Worm (Caenorhabditis elegans) whole organism, L4/young adult: ENCODE data around the gene snr-5.

Source experiments
- dao-5 ChIP-seq: sonication (generic microtip); optimal IDR thresholded peaks from 2 replicates; lab custom pipeline; 2016; ENCODE audit warnings: missing genotype, missing genetic modification characterization, moderate library complexity, missing compliant biosample characterization
- him-1 ChIP-seq: sonication (generic microtip); optimal IDR thresholded peaks from 2 replicates; lab custom pipeline; 2016; ENCODE audit warnings: missing genotype, missing genetic modification reagents, missing genetic modification characterization, missing compliant biosample characterization

ce11 chrIII:7843536-7843935, 18.3 kb upstream of the snr-5 start, which contains the start of gene ZK652.8:
- TF ChIP-seq him-1 (tag; lab: Kevin White, UChicago) = no peak
- TF ChIP-seq dao-5 (tag; lab: Kevin White, UChicago) = no peak
